Worm (Caenorhabditis elegans): ENCODE results near the gene T03E6.8.

- TF ChIP-seq ref-2 (tag; optimal IDR thresholded peaks at IDR 0.05) (no peak), hlh-15 (tag; optimal IDR thresholded peaks at IDR 0.05) (no peak), zip-5 (tag; optimal IDR thresholded peaks at IDR 0.05) (no peak), pax-1 (tag; optimal IDR thresholded peaks at IDR 0.05) (no peak), nhr-232 (tag; optimal IDR thresholded peaks at IDR 0.05) (no peak), lin-11 (tag; optimal IDR thresholded peaks at IDR 0.05) (no peak), ceh-30 (tag; optimal IDR thresholded peaks at IDR 0.05) (no peak), unc-55 (GFP tag; optimal IDR thresholded peaks at IDR 0.05) (no peak), ttx-3 (tag; optimal IDR thresholded peaks at IDR 0.05) (no peak), nhr-11 (tag; optimal IDR thresholded peaks at IDR 0.05) (no peak), ama-1 (optimal IDR thresholded peaks at IDR 0.05) (no peak), lim-6 (tag; optimal IDR thresholded peaks at IDR 0.05) (no peak), unc-86 (tag; optimal IDR thresholded peaks at IDR 0.05) (no peak)
Observed at ce11 chrV:16610094-16610493, 7.1 kb upstream of the T03E6.8 start.
